Worm (Caenorhabditis elegans): ENCODE results near the gene F17A9.4.

Gene F17A9.4

DNA sequence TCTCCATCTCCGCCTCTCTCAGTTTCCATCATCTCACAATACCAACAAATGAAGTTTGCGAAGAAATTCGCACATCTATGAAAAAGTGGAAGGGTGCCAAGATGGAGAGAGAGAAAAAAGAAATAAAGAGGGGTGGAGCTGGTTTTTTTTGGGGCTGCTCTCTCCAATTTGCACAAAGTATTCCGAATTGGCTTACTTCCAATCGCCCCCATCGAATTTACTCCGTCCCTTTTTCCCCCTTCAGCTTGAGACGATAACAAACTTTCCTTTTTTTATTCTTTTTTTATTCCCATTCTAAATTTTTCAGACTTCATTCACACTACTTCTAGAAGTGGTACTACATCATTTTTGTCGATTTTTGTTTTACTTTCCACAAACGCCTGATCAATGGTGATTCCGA is 20.7 kb upstream of the F17A9.4 start, which contains the start of gene exp-2:
Gene exp-2, plus strand, starts transcription at position 301 of the 400 bp plus-strand sequence.
- TF ChIP-seq R02D3.7 (tag; optimal IDR thresholded peaks at IDR 0.05) (no peak), nhr-11 (tag; optimal IDR thresholded peaks at IDR 0.05) (no peak), ztf-1 (GFP tag; conservative IDR thresholded peaks at IDR 0.05) (no peak), mbf-1 (tag; optimal IDR thresholded peaks at IDR 0.05) (no peak), lin-39 (tag; optimal IDR thresholded peaks at IDR 0.05) (no peak), nhr-12 (tag; optimal IDR thresholded peaks at IDR 0.05) (no peak)

- TF ChIP-seq nhr-77 (tag; optimal IDR thresholded peaks at IDR 0.05): no peak
- TF ChIP-seq unc-55 (GFP tag; optimal IDR thresholded peaks at IDR 0.05): no peak
- TF ChIP-seq lsy-2 (tag; optimal IDR thresholded peaks at IDR 0.05): no peak
- no peak for TF ChIP-seq nhr-10 (tag; optimal IDR thresholded peaks at IDR 0.05)
- TF ChIP-seq elt-1 (tag; optimal IDR thresholded peaks at IDR 0.05): no peak
- no peak for TF ChIP-seq unc-39 (tag; optimal IDR thresholded peaks at IDR 0.05)
- TF ChIP-seq elt-3 (tag; optimal IDR thresholded peaks at IDR 0.05): no peak
- no peak for TF ChIP-seq gmeb-1 (tag; optimal IDR thresholded peaks at IDR 0.05)
- TF ChIP-seq mbf-1 (tag; optimal IDR thresholded peaks at IDR 0.05): no peak
- TF ChIP-seq sma-9 (GFP tag; optimal IDR thresholded peaks at IDR 0.05): no peak
- no peak for TF ChIP-seq sma-9 (tag; optimal IDR thresholded peaks at IDR 0.05)
- no peak for TF ChIP-seq crh-2 (tag; optimal IDR thresholded peaks at IDR 0.05)
- TF ChIP-seq ZK546.5 (tag; optimal IDR thresholded peaks at IDR 0.05): no peak
- no peak for TF ChIP-seq zag-1 (tag; optimal IDR thresholded peaks at IDR 0.05)
- no peak for TF ChIP-seq snpc-4 (tag; optimal IDR thresholded peaks at IDR 0.05)
- no peak for TF ChIP-seq nhr-6 (tag; optimal IDR thresholded peaks at IDR 0.05)
Observed at ce11 chrV:6128355-6128754, 17.9 kb upstream of the F17A9.4 start.

ce11 chrV:6121659-6122058 is 11.2 kb upstream of the F17A9.4 start:
- TF ChIP-seq R02D3.7 (tag; optimal IDR thresholded peaks at IDR 0.05) (no peak), F13H6.1 (tag; optimal IDR thresholded peaks at IDR 0.05) (no peak)

ce11 chrV:6120156-6120879 is 9.9 kb upstream of the F17A9.4 start, which contains the start of gene ceh-49:
TSS of gene ceh-49 (minus strand) at chrV:6120206.
- no peak for TF ChIP-seq sma-3 (GFP tag; optimal IDR thresholded peaks at IDR 0.05)
- TF ChIP-seq gmeb-1 (tag; optimal IDR thresholded peaks at IDR 0.05): no peak
- TF ChIP-seq mbf-1 (tag; optimal IDR thresholded peaks at IDR 0.05): no peak
- TF ChIP-seq crh-2 (tag; optimal IDR thresholded peaks at IDR 0.05): no peak
- no peak for TF ChIP-seq unc-55 (GFP tag; optimal IDR thresholded peaks at IDR 0.05)
- no peak for TF ChIP-seq sem-4 (tag; optimal IDR thresholded peaks at IDR 0.05)
- no peak for TF ChIP-seq lsy-2 (tag; optimal IDR thresholded peaks at IDR 0.05)
- TF ChIP-seq lin-39 (tag; optimal IDR thresholded peaks at IDR 0.05): no peak

DNA sequence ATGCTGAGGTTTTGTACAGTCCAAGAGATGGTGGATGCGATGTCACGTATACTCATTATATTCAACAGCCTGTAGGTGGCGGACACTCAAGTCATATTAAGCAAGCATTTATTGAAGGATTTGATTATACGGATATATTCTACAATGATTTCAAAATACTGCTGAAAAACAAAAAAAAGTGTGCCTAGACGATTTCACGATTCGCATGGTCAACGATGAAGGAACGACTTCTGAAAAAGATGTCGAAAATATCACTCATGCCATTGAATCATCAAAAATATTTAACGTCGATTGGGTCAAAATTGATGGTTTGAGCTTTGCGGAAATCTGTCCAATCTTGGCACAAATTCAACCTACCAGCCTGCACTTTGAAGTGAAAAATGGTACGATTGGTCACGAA is 6.6 kb upstream of the F17A9.4 start:
- TF ChIP-seq Y55F3AM.14 (GFP tag; optimal IDR thresholded peaks at IDR 0.05) (no peak), ZK546.5 (tag; optimal IDR thresholded peaks at IDR 0.05) (no peak), C34F6.9 (tag; optimal IDR thresholded peaks at IDR 0.05) (no peak), nhr-129 (tag; optimal IDR thresholded peaks at IDR 0.05) (no peak)

DNA sequence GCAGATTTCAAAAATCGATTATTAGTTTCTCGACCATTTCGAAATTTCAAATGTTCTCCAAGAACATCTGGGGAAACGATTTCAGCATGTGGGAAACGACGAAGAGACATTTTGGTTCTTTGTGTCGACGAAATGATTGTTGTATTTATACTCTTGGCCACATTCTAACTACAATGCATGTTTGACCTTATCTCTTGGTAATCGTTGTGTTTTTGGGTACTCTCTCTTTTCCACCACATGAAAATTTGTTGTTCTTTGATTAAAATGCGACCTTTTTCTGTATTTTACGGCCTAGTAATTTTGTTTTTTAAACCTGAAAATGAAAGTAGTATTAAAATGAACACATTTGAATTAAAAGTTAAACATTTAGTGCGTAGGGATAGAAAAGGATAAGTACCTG is 2.4 kb upstream of the F17A9.4 start, which contains the start of gene F17A9.5:
Gene F17A9.5, minus strand, starts transcription at position 175 of the 400 bp plus-strand sequence.
- TF ChIP-seq lin-11 (tag; optimal IDR thresholded peaks at IDR 0.05) (no peak), sma-9 (GFP tag; optimal IDR thresholded peaks at IDR 0.05) (peak; percentile 24), sma-9 (tag; optimal IDR thresholded peaks at IDR 0.05) (no peak)

DNA sequence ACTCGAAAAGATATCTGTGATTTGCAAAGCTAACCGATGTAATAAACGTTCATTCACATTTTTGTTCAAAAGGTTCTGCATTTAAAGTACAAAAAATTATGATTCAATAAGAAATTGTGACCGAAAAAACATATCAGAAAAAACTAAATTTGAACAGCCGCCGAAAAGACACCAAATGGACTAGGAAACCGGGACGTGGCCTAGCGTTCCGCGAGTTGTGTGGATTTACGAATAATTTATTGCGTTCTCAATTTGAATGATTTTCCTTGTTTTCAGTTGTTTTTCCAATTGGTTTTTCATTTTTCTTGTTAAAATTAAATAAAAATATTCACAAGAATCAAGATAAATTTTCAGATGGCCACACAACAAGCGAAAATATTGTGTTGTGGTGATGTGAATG is 3.0 kb downstream of the F17A9.4 start, which contains the start of gene cwf-19L1:
Gene cwf-19L1, plus strand, starts transcription at position 355 of the 400 bp plus-strand sequence.
- TF ChIP-seq fos-1 (tag; optimal IDR thresholded peaks at IDR 0.05) (peak; percentile 9), nhr-10 (tag; optimal IDR thresholded peaks at IDR 0.05) (no peak), nhr-77 (tag; optimal IDR thresholded peaks at IDR 0.05) (no peak), ztf-4 (tag; optimal IDR thresholded peaks at IDR 0.05) (no peak), sma-9 (GFP tag; optimal IDR thresholded peaks at IDR 0.05) (peak; percentile 84), sma-9 (tag; optimal IDR thresholded peaks at IDR 0.05) (no peak), nhr-6 (tag; optimal IDR thresholded peaks at IDR 0.05) (no peak), skn-1 (tag; optimal IDR thresholded peaks at IDR 0.05) (no peak), ama-1 (optimal IDR thresholded peaks at IDR 0.05) (peak; percentile 24), ztf-1 (GFP tag; conservative IDR thresholded peaks at IDR 0.05) (no peak), unc-62 (GFP tag; optimal IDR thresholded peaks at IDR 0.05) (peak; percentile 3), lin-11 (tag; optimal IDR thresholded peaks at IDR 0.05) (no peak), nhr-11 (tag; optimal IDR thresholded peaks at IDR 0.05) (no peak), nhr-21 (tag; optimal IDR thresholded peaks at IDR 0.05) (peak; percentile 57), nhr-129 (tag; optimal IDR thresholded peaks at IDR 0.05) (peak; percentile 48), ceh-82 (tag; optimal IDR thresholded peaks at IDR 0.05) (no peak), sma-3 (GFP tag; optimal IDR thresholded peaks at IDR 0.05) (peak; percentile 35), nhr-23 (tag; optimal IDR thresholded peaks at IDR 0.05) (no peak), lin-13 (GFP tag; optimal IDR thresholded peaks at IDR 0.05) (peak; percentile 35), snpc-4 (tag; optimal IDR thresholded peaks at IDR 0.05) (peak; percentile 24), mab-5 (tag; optimal IDR thresholded peaks at IDR 0.05) (peak; percentile 90), F13H6.1 (tag; optimal IDR thresholded peaks at IDR 0.05) (peak; percentile 41), lsy-2 (tag; optimal IDR thresholded peaks at IDR 0.05) (peak; percentile 13 to 77), R02D3.7 (tag; optimal IDR thresholded peaks at IDR 0.05) (peak; percentile 65), unc-55 (GFP tag; optimal IDR thresholded peaks at IDR 0.05) (peak; percentile 83), sem-4 (tag; optimal IDR thresholded peaks at IDR 0.05) (peak; percentile 22), crh-2 (tag; optimal IDR thresholded peaks at IDR 0.05) (peak; percentile 68)

Measured in whole organism, L2 larva.